Worm (Caenorhabditis elegans) whole organism, young adult: ENCODE data around the gene Y46G5A.47.

ENCODE experiments used
- B0261.1 ChIP-seq: sonication (generic microtip); optimal IDR thresholded peaks from 2 replicates; lab custom pipeline; 2016; ENCODE audit warnings: mild to moderate bottlenecking, missing genetic modification characterization, moderate library complexity, missing compliant biosample characterization
- F22D6.2 ChIP-seq: sonication (generic microtip); optimal IDR thresholded peaks from 2 replicates; lab custom pipeline; 2016; ENCODE audit warnings: mild to moderate bottlenecking, missing genetic modification characterization, missing compliant biosample characterization
- F37B4.10 ChIP-seq: fragments of 200-800 bp; sonication (Bioruptor generic); IDR thresholded peaks from 2 replicates; pipeline ENCODE4 v1.3.6; 2022; ENCODE audit warnings: missing genetic modification characterization, missing compliant biosample characterization
- F49E8.2 ChIP-seq: sonication (generic microtip); optimal IDR thresholded peaks from 3 replicates; lab custom pipeline; 2017; ENCODE audit warnings: missing genetic modification characterization, mild to moderate bottlenecking, missing compliant biosample characterization, antibody characterized with exemption, moderate library complexity; ENCODE audit not compliant: insufficient read depth
- F52B5.7 ChIP-seq: sonication (generic microtip); optimal IDR thresholded peaks from 2 replicates; lab custom pipeline; 2016; ENCODE audit warnings: mild to moderate bottlenecking, missing genetic modification characterization, missing compliant biosample characterization
- F57A8.1 ChIP-seq: fragments of 200-800 bp; sonication (Bioruptor generic); optimal IDR thresholded peaks from 2 replicates; lab custom pipeline; 2018; ENCODE audit warnings: mild to moderate bottlenecking, missing genetic modification characterization, moderate library complexity, missing compliant biosample characterization
- F57C9.4 ChIP-seq: sonication (generic microtip); optimal IDR thresholded peaks from 2 replicates; lab custom pipeline; 2017; ENCODE audit warnings: mild to moderate bottlenecking, missing genetic modification characterization, missing compliant biosample characterization
- K12H6.12 ChIP-seq: fragments of 200-800 bp; sonication (Bioruptor generic); optimal IDR thresholded peaks from 2 replicates; lab custom pipeline; 2018; ENCODE audit warnings: mild to moderate bottlenecking, missing genetic modification characterization, missing compliant biosample characterization
- T26A5.8 ChIP-seq: sonication (generic microtip); optimal IDR thresholded peaks from 2 replicates; lab custom pipeline; 2016; ENCODE audit warnings: missing genetic modification characterization, missing compliant biosample characterization
- Y53G8AR.9 ChIP-seq: fragments of 200-800 bp; sonication (Bioruptor generic); conservative IDR thresholded peaks from 2 replicates; pipeline ENCODE4 v1.3.6; 2022; ENCODE audit warnings: missing genetic modification reagents, missing genetic modification characterization, missing compliant biosample characterization
- Y56A3A.18 ChIP-seq: fragments of 200-800 bp; sonication (Bioruptor generic); IDR thresholded peaks from 2 replicates; pipeline ENCODE4 v1.3.6; 2022; ENCODE audit warnings: missing genetic modification reagents, missing genetic modification characterization, missing compliant biosample characterization
- akir-1 ChIP-seq: fragments of 200-800 bp; sonication (Bioruptor generic); optimal IDR thresholded peaks from 2 replicates; lab custom pipeline; 2018; ENCODE audit warnings: mild to moderate bottlenecking, missing genetic modification characterization, moderate library complexity, missing compliant biosample characterization
- bed-1 ChIP-seq: fragments of 200-800 bp; sonication (Bioruptor generic); IDR thresholded peaks from 2 replicates; pipeline ENCODE4 v1.3.6; 2022; ENCODE audit warnings: missing genetic modification reagents, missing genetic modification characterization, missing compliant biosample characterization
- ccch-3 ChIP-seq: fragments of 200-800 bp; sonication (Bioruptor generic); optimal IDR thresholded peaks from 2 replicates; lab custom pipeline; 2018; ENCODE audit warnings: mild to moderate bottlenecking, missing genetic modification characterization, missing compliant biosample characterization
- cebp-1 ChIP-seq, 2 experiments: fragments of 200-800 bp in 1 of 2; sonication (Bioruptor generic) in 1 of 2; sonication (generic microtip) in 1 of 2; IDR thresholded peaks in 1 of 2; optimal IDR thresholded peaks in 1 of 2; 2 replicates each; pipeline versions ENCODE4 v1.3.6 to Lab custom; 2017 to 2022; ENCODE audit warnings: missing compliant biosample characterization in 2 of 2, missing genetic modification characterization in 2 of 2, mild to moderate bottlenecking in 1 of 2, missing genetic modification reagents in 1 of 2, moderate library complexity in 1 of 2
- cebp-2 ChIP-seq: fragments of 200-800 bp; sonication (Bioruptor generic); IDR thresholded peaks from 2 replicates; pipeline ENCODE4 v1.3.6; 2022; ENCODE audit warnings: missing genetic modification characterization, missing compliant biosample characterization
- ceh-100 ChIP-seq: fragments of 200-800 bp; sonication (Bioruptor generic); IDR thresholded peaks from 2 replicates; pipeline ENCODE4 v1.3.6; 2022; ENCODE audit warnings: missing genetic modification reagents, missing genetic modification characterization, missing compliant biosample characterization
- ceh-91 ChIP-seq: fragments of 200-800 bp; sonication (Bioruptor generic); IDR thresholded peaks from 2 replicates; pipeline ENCODE4 v1.3.6; 2022; ENCODE audit warnings: missing genetic modification reagents, missing genetic modification characterization, missing compliant biosample characterization
- chd-7 ChIP-seq: sonication (generic microtip); optimal IDR thresholded peaks from 2 replicates; lab custom pipeline; 2016; ENCODE audit warnings: mild to moderate bottlenecking, missing genetic modification characterization, moderate library complexity, missing compliant biosample characterization
- dox-1 ChIP-seq: fragments of 200-800 bp; sonication (Bioruptor generic); IDR thresholded peaks from 2 replicates; pipeline ENCODE4 v1.3.6; 2022; ENCODE audit warnings: missing genetic modification reagents, missing genetic modification characterization, missing compliant biosample characterization
- egrh-3 ChIP-seq: fragments of 200-800 bp; sonication (Bioruptor generic); IDR thresholded peaks from 2 replicates; pipeline ENCODE4 v1.3.6; 2022; ENCODE audit warnings: missing genetic modification reagents, missing genetic modification characterization, missing compliant biosample characterization
- gei-17 ChIP-seq: fragments of 200-800 bp; sonication (Bioruptor generic); optimal IDR thresholded peaks from 2 replicates; lab custom pipeline; 2018; ENCODE audit warnings: mild to moderate bottlenecking, missing genetic modification characterization, missing compliant biosample characterization
- hsf-1 ChIP-seq: fragments of 200-800 bp; sonication (Bioruptor generic); IDR thresholded peaks from 2 replicates; pipeline ENCODE4 v1.3.6; 2022; ENCODE audit warnings: missing genetic modification reagents, missing genetic modification characterization, missing compliant biosample characterization
- let-607 ChIP-seq, 2 experiments: fragments of 200-800 bp in 1 of 2; sonication (Bioruptor generic) in 1 of 2; sonication (generic microtip) in 1 of 2; optimal IDR thresholded peaks; 2 replicates each; lab custom pipeline; 2016 to 2018; ENCODE audit warnings: mild to moderate bottlenecking in 2 of 2, missing compliant biosample characterization in 2 of 2, missing genetic modification characterization in 2 of 2, moderate library complexity in 2 of 2, missing genotype in 1 of 2
- lin-26 ChIP-seq: fragments of 200-800 bp; sonication (Bioruptor generic); IDR thresholded peaks from 2 replicates; pipeline ENCODE4 v1.3.6; 2022; ENCODE audit warnings: missing genetic modification reagents, missing genetic modification characterization, missing compliant biosample characterization
- lsy-27 ChIP-seq: sonication (generic microtip); optimal IDR thresholded peaks from 2 replicates; lab custom pipeline; 2017; ENCODE audit warnings: missing genetic modification characterization, mild to moderate bottlenecking, missing compliant biosample characterization, antibody characterized with exemption, missing genotype, borderline replicate concordance; ENCODE audit not compliant: insufficient read depth
- madf-8 ChIP-seq: fragments of 200-800 bp; sonication (Bioruptor generic); conservative IDR thresholded peaks from 2 replicates; pipeline ENCODE4 v1.3.6; 2022; ENCODE audit warnings: missing genetic modification reagents, missing genetic modification characterization, missing compliant biosample characterization
- mcd-1 ChIP-seq: fragments of 200-800 bp; sonication (Bioruptor generic); IDR thresholded peaks from 2 replicates; pipeline ENCODE4 v1.3.6; 2022; ENCODE audit warnings: missing genetic modification reagents, missing genetic modification characterization, missing compliant biosample characterization
- mel-28 ChIP-seq: sonication (generic microtip); optimal IDR thresholded peaks from 2 replicates; lab custom pipeline; 2016; ENCODE audit warnings: borderline replicate concordance, mild to moderate bottlenecking, missing genetic modification characterization, missing compliant biosample characterization
- mes-4 ChIP-seq: sonication (generic microtip); optimal IDR thresholded peaks from 2 replicates; lab custom pipeline; 2016; ENCODE audit warnings: missing genotype, missing genetic modification characterization, missing compliant biosample characterization
- mxl-1 ChIP-seq: sonication (generic microtip); optimal IDR thresholded peaks from 2 replicates; lab custom pipeline; 2016; ENCODE audit warnings: missing genetic modification characterization, missing compliant biosample characterization
- nfyb-1 ChIP-seq: fragments of 200-800 bp; sonication (Bioruptor generic); IDR thresholded peaks from 2 replicates; pipeline ENCODE4 v1.3.6; 2022; ENCODE audit warnings: missing genetic modification reagents, missing genetic modification characterization, missing compliant biosample characterization
- nhr-120 ChIP-seq: fragments of 200-800 bp; sonication (Bioruptor generic); IDR thresholded peaks from 2 replicates; pipeline ENCODE4 v1.3.6; 2022; ENCODE audit warnings: missing genetic modification characterization, missing compliant biosample characterization
- nhr-80 ChIP-seq: sonication (generic microtip); optimal IDR thresholded peaks from 2 replicates; lab custom pipeline; 2016; ENCODE audit warnings: missing genetic modification characterization, missing compliant biosample characterization
- repo-1 ChIP-seq: sonication (generic microtip); optimal IDR thresholded peaks from 2 replicates; lab custom pipeline; 2017; ENCODE audit warnings: mild to moderate bottlenecking, missing genetic modification characterization, missing compliant biosample characterization
- sdz-38 ChIP-seq: sonication (generic microtip); optimal IDR thresholded peaks from 2 replicates; lab custom pipeline; 2016; ENCODE audit warnings: missing genotype, missing genetic modification characterization, missing compliant biosample characterization
- snpc-4 ChIP-seq, 5 experiments: fragments of 150-350 bp in 1 of 5; sonication (generic microtip) in 4 of 5; optimal IDR thresholded peaks; 2 replicates each; lab custom pipeline; 2014 to 2018; ENCODE audit warnings: missing genetic modification characterization in 5 of 5, missing biosample characterization in 3 of 5, antibody characterized with exemption in 2 of 5, mild to moderate bottlenecking in 2 of 5, missing compliant biosample characterization in 2 of 5, missing genotype in 2 of 5, moderate library complexity in 2 of 5, missing genetic modification reagents in 1 of 5
- xnd-1 ChIP-seq: sonication (generic microtip); optimal IDR thresholded peaks from 2 replicates; lab custom pipeline; 2016; ENCODE audit warnings: missing genotype, missing genetic modification reagents, missing genetic modification characterization, missing compliant biosample characterization
- zfh-2 ChIP-seq: fragments of 200-800 bp; sonication (Bioruptor generic); conservative IDR thresholded peaks from 2 replicates; pipeline ENCODE4 v1.3.6; 2022; ENCODE audit warnings: missing genetic modification reagents, missing genetic modification characterization, missing compliant biosample characterization
- ztf-25 ChIP-seq: fragments of 200-800 bp; sonication (Bioruptor generic); IDR thresholded peaks from 2 replicates; pipeline ENCODE4 v1.3.6; 2022; ENCODE audit warnings: missing genetic modification reagents, missing genetic modification characterization, missing compliant biosample characterization
- ztf-26 ChIP-seq: sonication (generic microtip); optimal IDR thresholded peaks from 2 replicates; lab custom pipeline; 2017; ENCODE audit warnings: missing genetic modification characterization, missing compliant biosample characterization

Y46G5A.47 gene

DNA sequence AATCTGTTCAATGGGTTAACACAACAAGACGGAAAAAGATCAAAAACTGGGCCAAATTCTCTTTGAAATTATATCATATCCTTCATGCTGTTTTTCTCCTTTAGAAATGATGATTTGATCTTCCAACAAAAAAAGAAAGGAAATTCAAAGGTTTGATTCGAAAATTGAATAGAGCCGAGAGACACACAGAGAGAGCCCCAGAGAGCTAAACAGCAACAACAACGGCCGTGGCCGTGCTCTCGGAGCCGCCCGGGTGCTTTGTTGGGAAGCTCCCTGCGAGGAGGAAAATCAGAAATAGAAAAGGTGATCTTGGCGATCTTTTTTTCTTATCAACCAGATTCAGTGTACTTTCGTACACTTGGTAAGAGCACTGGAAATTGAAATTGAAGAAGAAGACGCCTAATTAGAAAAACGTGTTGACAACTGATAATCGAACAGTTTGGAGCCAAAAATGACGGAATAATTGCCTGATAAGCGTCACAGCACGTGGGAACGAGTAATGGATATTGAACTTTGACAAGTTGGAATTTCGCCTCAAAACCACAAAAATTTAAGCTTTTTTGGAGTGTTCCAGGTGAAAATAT, 7.8 kb downstream of the Y46G5A.47 start (continued):
- TF ChIP-seq dox-1 (GFP tag; lab: Robert Waterston, UW) (peak; percentile 40; the same call in 1 of the 2 replicates), nhr-80 (peak; percentile 65)

DNA sequence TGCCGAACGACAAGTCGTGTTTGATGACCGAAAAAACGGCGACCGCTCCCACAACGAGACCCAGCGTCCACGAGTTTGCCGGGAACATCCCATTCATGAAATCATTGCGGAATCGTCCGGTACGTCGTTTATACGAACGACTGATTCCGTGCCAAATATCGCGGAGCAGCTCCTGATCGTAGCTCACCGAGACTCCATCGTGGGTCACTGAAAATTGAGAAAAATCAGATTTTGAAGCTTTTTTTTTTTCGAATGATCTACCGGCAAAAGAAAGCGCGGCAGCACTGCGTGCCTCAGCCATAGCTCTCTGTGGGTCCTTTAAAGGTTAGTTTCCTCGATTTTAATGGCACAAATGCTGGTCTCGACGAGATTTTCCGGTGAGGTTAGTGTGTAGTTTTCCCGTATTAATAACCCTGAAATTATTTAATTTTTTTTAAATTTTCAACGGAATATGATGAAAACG, 9.0 kb downstream of the Y46G5A.47 start, which contains the start of gene cpt-1:
TSS of gene cpt-1 (minus strand) at position 413 of the 463 bp plus-strand sequence.
- TF ChIP-seq nhr-120 (GFP tag; lab: Robert Waterston, UW): no peak
- TF ChIP-seq ceh-91: no peak
- TF ChIP-seq Y53G8AR.9 (GFP tag; lab: Robert Waterston, UW): peak; percentile 34
- no peak for TF ChIP-seq cebp-1 (GFP tag; IDR thresholded peaks at IDR 0.05; lab: Robert Waterston, UW)
- TF ChIP-seq cebp-1 (tag; optimal IDR thresholded peaks at IDR 0.05; lab: Kevin White, UChicago): peak; percentile 15
- peak; percentile 23 for TF ChIP-seq gei-17 (GFP tag; lab: Kevin White, UChicago)
- TF ChIP-seq mcd-1 (GFP tag; lab: Robert Waterston, UW): peak; percentile 28; the same call in 1 of the 2 replicates
- no peak for TF ChIP-seq F57A8.1 (GFP tag; lab: Kevin White, UChicago)
- TF ChIP-seq T26A5.8 (tag; lab: Kevin White, UChicago): no peak
- TF ChIP-seq snpc-4 (GFP tag; optimal IDR thresholded peaks at IDR 0.05; lab: Kevin White, UChicago): no peak
- no peak for TF ChIP-seq snpc-4 (tag; optimal IDR thresholded peaks at IDR 0.05; lab: Kevin White, UChicago)
- no peak for TF ChIP-seq sdz-38 (tag; lab: Kevin White, UChicago)
- TF ChIP-seq zfh-2 (GFP tag; lab: Robert Waterston, UW): 0 out of 2 replicates have a peak, but pooled peaks have one; percentile 19
- TF ChIP-seq xnd-1 (tag; lab: Kevin White, UChicago): no peak
- TF ChIP-seq F52B5.7: no peak
- no peak for TF ChIP-seq ccch-3 (GFP tag; lab: Kevin White, UChicago)
- peak; percentile 4 for TF ChIP-seq chd-7 (tag; lab: Kevin White, UChicago)
- TF ChIP-seq mel-28 (tag; lab: Kevin White, UChicago): no peak
- TF ChIP-seq, all 124 proteins: peak for 6

DNA sequence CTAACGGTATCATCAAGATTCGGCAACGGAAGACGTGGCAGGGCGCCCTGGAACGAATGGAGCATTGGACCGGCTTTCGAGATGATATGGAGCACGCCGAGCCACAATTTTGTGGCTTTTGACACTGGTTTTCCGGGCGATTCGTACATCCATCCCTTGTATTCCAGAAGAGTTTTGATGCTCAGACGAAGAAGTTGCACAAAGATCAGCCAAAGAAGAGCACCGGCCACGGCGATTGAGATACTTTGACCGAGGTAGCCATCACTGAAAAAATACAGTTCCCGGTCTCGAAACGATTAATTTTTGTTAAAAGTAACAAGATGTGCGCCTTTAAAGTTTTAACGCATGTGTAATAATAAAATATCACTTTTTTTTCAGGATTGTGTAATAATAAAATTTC, 9.9 kb downstream of the Y46G5A.47 start:
- TF ChIP-seq madf-8 (GFP tag; lab: Robert Waterston, UW) (no peak), mcd-1 (GFP tag; lab: Robert Waterston, UW) (no peak), ztf-25 (GFP tag; lab: Robert Waterston, UW) (no peak), sdz-38 (tag; lab: Kevin White, UChicago) (no peak), B0261.1 (tag; lab: Kevin White, UChicago) (no peak), hsf-1 (GFP tag; lab: Robert Waterston, UW) (no peak), K12H6.12 (tag; lab: Kevin White, UChicago) (no peak), Y56A3A.18 (GFP tag; lab: Robert Waterston, UW) (0 out of 2 replicates have a peak, but pooled peaks have one; percentile 45), F57C9.4 (tag; lab: Kevin White, UChicago) (peak; percentile 40), ztf-26 (tag; lab: Kevin White, UChicago) (peak; percentile 16), F37B4.10 (GFP tag; lab: Robert Waterston, UW) (0 out of 2 replicates have a peak, but pooled peaks have one; percentile 76), let-607 (tag; optimal IDR thresholded peaks at IDR 0.05; lab: Kevin White, UChicago) (no peak), Y53G8AR.9 (GFP tag; lab: Robert Waterston, UW) (peak; percentile 28; the same call in 1 of the 2 replicates), akir-1 (GFP tag; lab: Kevin White, UChicago) (no peak), F22D6.2 (tag; lab: Kevin White, UChicago) (no peak), cebp-1 (GFP tag; IDR thresholded peaks at IDR 0.05; lab: Robert Waterston, UW) (no peak), cebp-1 (tag; optimal IDR thresholded peaks at IDR 0.05; lab: Kevin White, UChicago) (peak; percentile 39), nfyb-1 (GFP tag; lab: Robert Waterston, UW) (peak; percentile 57; the same call in 1 of the 2 replicates), egrh-3 (GFP tag; lab: Robert Waterston, UW) (no peak), F49E8.2 (tag; lab: Kevin White, UChicago) (no peak), mes-4 (tag; lab: Kevin White, UChicago) (no peak), mxl-1 (tag; lab: Kevin White, UChicago) (no peak), F52B5.7 (peak; percentile 35), ceh-100 (GFP tag; lab: Robert Waterston, UW) (no peak), lin-26 (GFP tag; lab: Robert Waterston, UW) (no peak), lsy-27 (tag; lab: Kevin White, UChicago) (no peak), repo-1 (tag; lab: Kevin White, UChicago) (peak; percentile 13), mel-28 (tag; lab: Kevin White, UChicago) (peak; percentile 55), bed-1 (no peak), chd-7 (tag; lab: Kevin White, UChicago) (peak; percentile 19), cebp-2 (GFP tag; lab: Robert Waterston, UW) (no peak)
